Fruit fly (Drosophila melanogaster) whole organism: ENCODE measurements around the gene CG9393.

Experiments
- CG8478 ChIP-seq: fragments of >200 bp; optimal IDR thresholded peaks from 2 replicates; lab custom pipeline; 2018; ENCODE audit warnings: inconsistent platforms
- EcR ChIP-seq, 2 experiments: fragments of >200 bp; optimal IDR thresholded peaks; 2 replicates each; lab custom pipeline; 2017; ENCODE audit warnings: missing biosample characterization in 2 of 2, missing genetic modification characterization in 2 of 2, missing genetic modification reagents in 2 of 2
- pan ChIP-seq: fragments of >200 bp; optimal IDR thresholded peaks from 2 replicates; lab custom pipeline; 2017
- psq ChIP-seq: fragments of >200 bp; optimal IDR thresholded peaks from 2 replicates; lab custom pipeline; 2017
- usp ChIP-seq: fragments of >200 bp; optimal IDR thresholded peaks from 2 replicates; lab custom pipeline; 2017; ENCODE audit warnings: missing biosample characterization, missing genetic modification characterization, mixed read lengths

- TF ChIP-seq EcR (GFP tag; optimal IDR thresholded peaks at IDR 0.05; lab: Kevin White, UChicago), result no peak
- TF ChIP-seq pan (lab: Kevin White, UChicago), result no peak
- no peak for TF ChIP-seq CG8478
- TF ChIP-seq psq (lab: Kevin White, UChicago), result no peak
- TF ChIP-seq usp (GFP tag; lab: Kevin White, UChicago), result no peak
Measured at dm6 chr3R:9590952-9591532, 27.6 kb upstream of the CG9393 start, which contains the start of the genes bocks and CG8312.
